Fruit fly (Drosophila melanogaster): ENCODE results near the gene CG4364.

- no peak for TF ChIP-seq Blimp-1 (GFP tag; optimal IDR thresholded peaks at IDR 0.05)
- no peak for TF ChIP-seq CG3032 (tag; optimal IDR thresholded peaks at IDR 0.05)
- no peak for TF ChIP-seq CG11762 (GFP tag; optimal IDR thresholded peaks at IDR 0.05; ENCODE audit: insufficient read depth)
- TF ChIP-seq CG6854 (GFP tag; optimal IDR thresholded peaks at IDR 0.05), result no peak
- TF ChIP-seq Eip93F (GFP tag; optimal IDR thresholded peaks at IDR 0.05), result no peak
- no peak for TF ChIP-seq CG8632 (GFP tag; optimal IDR thresholded peaks at IDR 0.05)
- no peak for TF ChIP-seq dac (GFP tag; optimal IDR thresholded peaks at IDR 0.05)
- TF ChIP-seq Lpt (GFP tag; optimal IDR thresholded peaks at IDR 0.05), result no peak
Observed at dm6 chr2L:9693924-9694610, 17.0 kb downstream of the CG4364 start.

Measured in whole organism, prepupa.